Fruit fly (Drosophila melanogaster): ENCODE measurements around the gene CG7824.

The CG7824 gene

DNA sequence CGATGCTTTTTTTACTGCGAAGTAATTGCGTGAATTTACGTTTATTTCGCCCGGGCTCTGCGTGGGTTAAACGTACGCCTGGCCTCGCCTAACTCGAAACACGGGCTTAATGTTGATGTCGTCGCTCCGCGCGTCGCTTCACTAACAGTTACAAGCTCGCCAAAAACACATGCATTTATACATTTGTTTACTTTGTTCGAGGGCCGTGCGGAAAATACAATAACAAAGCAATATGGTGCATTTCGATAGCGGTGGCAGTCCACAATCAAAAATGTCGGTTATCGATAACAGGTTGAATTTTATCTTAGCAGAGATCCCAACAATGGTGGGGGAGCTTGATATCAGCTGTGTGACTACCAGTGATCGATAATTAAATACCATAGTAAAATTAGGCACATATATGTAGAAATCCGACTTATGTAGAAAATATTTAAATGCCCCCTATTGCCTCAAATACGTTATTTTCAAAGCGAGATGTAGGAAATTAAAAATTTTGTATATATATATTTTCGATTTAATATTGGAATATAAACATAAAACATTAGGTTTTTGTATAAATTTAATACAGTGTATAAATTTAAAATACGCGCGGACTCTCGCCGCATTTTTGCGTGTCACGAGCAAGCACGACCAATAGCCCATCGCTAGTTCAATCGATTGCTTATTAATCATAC lies 10.1 kb upstream of the CG7824 start, which contains the start of gene Zip99C (continued):
- TF ChIP-seq fd102C (GFP tag; optimal IDR thresholded peaks at IDR 0.05): no peak
- TF ChIP-seq sna (GFP tag; IDR thresholded peaks at IDR 0.05; ENCODE audit: partially characterized antibody): peak; percentile 94
- no peak for TF ChIP-seq CG17568 (GFP tag; optimal IDR thresholded peaks at IDR 0.05)
- TF ChIP-seq Rfx (GFP tag; IDR thresholded peaks at IDR 0.05): peak; percentile 56
- peak; percentile 85 for TF ChIP-seq CG14860 (GFP tag; IDR thresholded peaks at IDR 0.05; ENCODE audit: partially characterized antibody)
- peak; percentile 37; the same call in 1 of the 2 replicates for TF ChIP-seq Xrp1 (GFP tag; IDR thresholded peaks at IDR 0.05)
- TF ChIP-seq ro (GFP tag; IDR thresholded peaks at IDR 0.05): no peak
- TF ChIP-seq CG4424 (GFP tag; optimal IDR thresholded peaks at IDR 0.05): peak; percentile 36
- no peak for TF ChIP-seq CG11398 (GFP tag; optimal IDR thresholded peaks at IDR 0.05)
- TF ChIP-seq Awh (GFP tag; IDR thresholded peaks at IDR 0.05): no peak
- TF ChIP-seq CG10654 (GFP tag; optimal IDR thresholded peaks at IDR 0.05): peak; percentile 8
- peak; percentile 80 for TF ChIP-seq CG12155 (GFP tag; optimal IDR thresholded peaks at IDR 0.05)
- no peak for TF ChIP-seq repo (GFP tag; optimal IDR thresholded peaks at IDR 0.05)
- TF ChIP-seq lola (GFP tag; optimal IDR thresholded peaks at IDR 0.05): peak in 1 of 3 experiments; percentile 50
- no peak for TF ChIP-seq Pdp1 (GFP tag; optimal IDR thresholded peaks at IDR 0.05)
- peak; percentile 55 for TF ChIP-seq ato (GFP tag; IDR thresholded peaks at IDR 0.05; ENCODE audit: partially characterized antibody)
- no peak for TF ChIP-seq CG10431 (GFP tag; optimal IDR thresholded peaks at IDR 0.05)
- TF ChIP-seq gfzf (GFP tag; optimal IDR thresholded peaks at IDR 0.05): peak; percentile 55
- no peak for TF ChIP-seq Antp (GFP tag; optimal IDR thresholded peaks at IDR 0.05)
- TF ChIP-seq Sry-β (GFP tag; optimal IDR thresholded peaks at IDR 0.05): no peak
- no peak for TF ChIP-seq CG32767 (GFP tag; IDR thresholded peaks at IDR 0.05)
- no peak for TF ChIP-seq gcm (GFP tag; optimal IDR thresholded peaks at IDR 0.05)
- TF ChIP-seq CG14050 (GFP tag; IDR thresholded peaks at IDR 0.05): no peak
- no peak for TF ChIP-seq CG8388 (GFP tag; optimal IDR thresholded peaks at IDR 0.05)
- peak; percentile 72 for TF ChIP-seq Ets97D (GFP tag; optimal IDR thresholded peaks at IDR 0.05)
- no peak for TF ChIP-seq dati (GFP tag; IDR thresholded peaks at IDR 0.05)
- TF ChIP-seq en (GFP tag; optimal IDR thresholded peaks at IDR 0.05): no peak
- no peak for TF ChIP-seq wek (GFP tag; optimal IDR thresholded peaks at IDR 0.05)
- TF ChIP-seq dmrt99B (tag; optimal IDR thresholded peaks at IDR 0.05): no peak
- peak; percentile 60 for TF ChIP-seq CG30020 (tag; optimal IDR thresholded peaks at IDR 0.05)
- no peak for TF ChIP-seq Kr (GFP tag; optimal IDR thresholded peaks at IDR 0.05)
- no peak for TF ChIP-seq scrt (GFP tag; optimal IDR thresholded peaks at IDR 0.05)
- TF ChIP-seq CG34376 (GFP tag; optimal IDR thresholded peaks at IDR 0.05): no peak
- TF ChIP-seq CG10462 (GFP tag; optimal IDR thresholded peaks at IDR 0.05): no peak
- TF ChIP-seq cad (GFP tag; optimal IDR thresholded peaks at IDR 0.05): no peak
- TF ChIP-seq Lpt (GFP tag; optimal IDR thresholded peaks at IDR 0.05): no peak
- TF ChIP-seq H15 (GFP tag; IDR thresholded peaks at IDR 0.05): no peak
- TF ChIP-seq zen (tag; optimal IDR thresholded peaks at IDR 0.05): peak; percentile 44
- TF ChIP-seq CG30431 (GFP tag; optimal IDR thresholded peaks at IDR 0.05): no peak
- no peak for TF ChIP-seq CG3163 (GFP tag; optimal IDR thresholded peaks at IDR 0.05)
- TF ChIP-seq Doc2 (GFP tag; IDR thresholded peaks at IDR 0.05): no peak
- no peak for TF ChIP-seq CG8359 (GFP tag; optimal IDR thresholded peaks at IDR 0.05; ENCODE audit: borderline replicate concordance)
- TF ChIP-seq Meics (GFP tag; optimal IDR thresholded peaks at IDR 0.05): peak; percentile 21
- no peak for TF ChIP-seq wor (GFP tag; IDR thresholded peaks at IDR 0.05)
- no peak for TF ChIP-seq Atf3 (GFP tag; optimal IDR thresholded peaks at IDR 0.05)
- 0 out of 3 replicates have a peak, but pooled peaks have one; percentile 32 for TF ChIP-seq otp (GFP tag; IDR thresholded peaks at IDR 0.05)
- no peak for TF ChIP-seq p53 (GFP tag; optimal IDR thresholded peaks at IDR 0.05)
- no peak for TF ChIP-seq CG1792 (GFP tag; optimal IDR thresholded peaks at IDR 0.05)
- no peak for TF ChIP-seq D (optimal IDR thresholded peaks at IDR 0.05)
- no peak for TF ChIP-seq D (GFP tag; optimal IDR thresholded peaks at IDR 0.05)
